Worm (Caenorhabditis elegans): Measurements from ENCODE around the gene ugt-47.

ce11 chrV:10130195-10130594 lies 31.8 kb upstream of the ugt-47 start, which contains the start of gene aos-1:
- no peak for TF ChIP-seq ztf-4 (tag; optimal IDR thresholded peaks at IDR 0.05)
- TF ChIP-seq nhr-28 (tag; optimal IDR thresholded peaks at IDR 0.05) = no peak

Data from whole organism, L3 larva.